Worm (Caenorhabditis elegans): ENCODE data around the gene ptr-18.
A peak's percentile ranks its signal among the peaks of the same experiment; 100 is the strongest.

The ptr-18 gene

ce11 chrII:12965538-12965588 is at the start of gene ptr-18:
ptr-18 (plus strand) TSS chrII:12965546.
- TF ChIP-seq daf-8 (GFP tag; IDR thresholded peaks at IDR 0.05): no peak
- TF ChIP-seq pha-4 (GFP tag; IDR thresholded peaks at IDR 0.05): no peak
- TF ChIP-seq pha-4 (tag; optimal IDR thresholded peaks at IDR 0.05): no peak
- no peak for TF ChIP-seq T20F7.1 (GFP tag; optimal IDR thresholded peaks at IDR 0.05)
- no peak for TF ChIP-seq dmd-6 (GFP tag; IDR thresholded peaks at IDR 0.05)
- no peak for TF ChIP-seq nhr-10 (tag; optimal IDR thresholded peaks at IDR 0.05)
- no peak for TF ChIP-seq mdl-1 (tag; optimal IDR thresholded peaks at IDR 0.05)
- no peak for TF ChIP-seq ctbp-1 (GFP tag; IDR thresholded peaks at IDR 0.05)
- TF ChIP-seq daf-16 (GFP tag; optimal IDR thresholded peaks at IDR 0.05): no peak
- no peak for TF ChIP-seq daf-16 (tag; optimal IDR thresholded peaks at IDR 0.05)
- no peak for TF ChIP-seq fos-1 (tag; optimal IDR thresholded peaks at IDR 0.05)
- no peak for TF ChIP-seq arid-1 (GFP tag; conservative IDR thresholded peaks at IDR 0.05)
- no peak for TF ChIP-seq lin-13 (GFP tag; optimal IDR thresholded peaks at IDR 0.05)
- TF ChIP-seq tra-1 (GFP tag; IDR thresholded peaks at IDR 0.05): no peak
- TF ChIP-seq F37D6.2 (tag; optimal IDR thresholded peaks at IDR 0.05): no peak

- TF ChIP-seq nhr-10 (tag; optimal IDR thresholded peaks at IDR 0.05): no peak
- no peak for TF ChIP-seq zag-1 (tag; optimal IDR thresholded peaks at IDR 0.05)
- TF ChIP-seq mdt-29 (GFP tag; IDR thresholded peaks at IDR 0.05): no peak
- peak; percentile 100 for TF ChIP-seq Y48G9A.11 (GFP tag; IDR thresholded peaks at IDR 0.05)
- TF ChIP-seq ces-1 (GFP tag; optimal IDR thresholded peaks at IDR 0.05): no peak
- peak; percentile 56 for TF ChIP-seq mes-2 (tag; optimal IDR thresholded peaks at IDR 0.05; ENCODE audit: poor library complexity, severe bottlenecking)
- TF ChIP-seq lsy-2 (tag; optimal IDR thresholded peaks at IDR 0.05): peak in 1 of 2 experiments; percentile 87
- peak; percentile 51; the same call in 1 of the 2 replicates for TF ChIP-seq lin-38 (GFP tag; IDR thresholded peaks at IDR 0.05)
- peak; percentile 34 for TF ChIP-seq lin-13 (GFP tag; optimal IDR thresholded peaks at IDR 0.05)
- no peak for TF ChIP-seq fkh-10 (GFP tag; optimal IDR thresholded peaks at IDR 0.05)
- no peak for TF ChIP-seq lin-39 (tag; optimal IDR thresholded peaks at IDR 0.05)
- no peak for TF ChIP-seq D1046.2 (GFP tag; IDR thresholded peaks at IDR 0.05)
- peak; percentile 60 for TF ChIP-seq R02D3.7 (tag; optimal IDR thresholded peaks at IDR 0.05)
- TF ChIP-seq unc-130 (GFP tag; optimal IDR thresholded peaks at IDR 0.05): peak; percentile 72
Measured at ce11 chrII:12918960-12919553, 46.3 kb upstream of the ptr-18 start, which contains the start of the genes F58G1.2 and wago-4. F58G1.2 (minus strand) TSS chrII:12919010. wago-4 (plus strand) TSS chrII:12919551.

ce11 chrII:12921478-12921877 is 43.9 kb upstream of the ptr-18 start:
- TF ChIP-seq unc-62 (GFP tag; optimal IDR thresholded peaks at IDR 0.05 in 1 of 2) (peak in 1 of 2 experiments; percentile 98), unc-62 (tag; optimal IDR thresholded peaks at IDR 0.05) (no peak), ZK546.5 (tag; optimal IDR thresholded peaks at IDR 0.05) (no peak)

- TF ChIP-seq lin-38 (GFP tag; IDR thresholded peaks at IDR 0.05): peak; percentile 61
- peak; percentile 86 for TF ChIP-seq Y48G9A.11 (GFP tag; IDR thresholded peaks at IDR 0.05)
- no peak for TF ChIP-seq duxl-1 (tag; optimal IDR thresholded peaks at IDR 0.05; ENCODE audit: poor library complexity)
- no peak for TF ChIP-seq hif-1 (tag; optimal IDR thresholded peaks at IDR 0.05)
- peak; percentile 67; the same call in 1 of the 2 replicates for TF ChIP-seq arid-1 (GFP tag; conservative IDR thresholded peaks at IDR 0.05)
- no peak for TF ChIP-seq ceh-20 (GFP tag; IDR thresholded peaks at IDR 0.05)
Measured at ce11 chrII:12923225-12923624, 42.1 kb upstream of the ptr-18 start.

ce11 chrII:12925551-12925950 is 39.8 kb upstream of the ptr-18 start, which contains the start of gene F58G1.8:
F58G1.8 (minus strand) TSS chrII:12925651.
- TF ChIP-seq nhr-237 (tag; optimal IDR thresholded peaks at IDR 0.05) (no peak), F26F4.8 (GFP tag; conservative IDR thresholded peaks at IDR 0.05) (no peak), ceh-32 (tag; optimal IDR thresholded peaks at IDR 0.05; ENCODE audit: poor library complexity) (no peak), dmd-6 (GFP tag; IDR thresholded peaks at IDR 0.05) (no peak), aly-2 (tag; optimal IDR thresholded peaks at IDR 0.05) (no peak), aha-1 (tag) (no peak), php-3 (GFP tag; IDR thresholded peaks at IDR 0.05) (no peak), lin-13 (GFP tag; optimal IDR thresholded peaks at IDR 0.05) (no peak), dmd-8 (GFP tag; IDR thresholded peaks at IDR 0.05) (no peak), saeg-2 (GFP tag; IDR thresholded peaks at IDR 0.05) (no peak), cey-2 (tag; optimal IDR thresholded peaks at IDR 0.05; ENCODE audit: borderline replicate concordance, insufficient read depth) (no peak), Y5F2A.4 (GFP tag; optimal IDR thresholded peaks at IDR 0.05) (no peak), nhr-42 (GFP tag; IDR thresholded peaks at IDR 0.05) (no peak), dve-1 (tag; optimal IDR thresholded peaks at IDR 0.05; ENCODE audit: insufficient read depth) (no peak), tag-97 (GFP tag; IDR thresholded peaks at IDR 0.05) (no peak), unc-62 (GFP tag; optimal IDR thresholded peaks at IDR 0.05 in 1 of 2) (no peak), unc-62 (tag; optimal IDR thresholded peaks at IDR 0.05) (no peak)
